Fruit fly (Drosophila melanogaster): ENCODE data around the gene Gr63a.

DNA sequence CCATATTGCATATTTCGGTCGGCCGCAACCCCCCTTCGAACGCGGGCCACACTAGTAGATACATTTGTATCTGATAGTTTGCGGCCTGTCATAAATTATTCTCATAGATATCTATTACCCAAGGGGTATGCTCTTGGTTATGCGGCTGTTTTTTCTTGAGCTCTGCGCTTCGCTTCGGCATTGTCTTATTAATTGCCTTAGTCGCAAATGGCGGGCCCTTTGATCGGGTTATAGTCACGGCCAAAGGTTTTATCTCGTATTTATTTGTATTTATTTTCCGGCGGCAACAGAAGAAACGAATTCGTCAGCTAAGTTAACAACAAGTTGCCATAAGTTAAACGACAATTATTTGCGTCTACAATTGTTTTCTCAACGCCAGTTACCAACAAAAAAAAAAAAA lies 40.4 kb downstream of the Gr63a start:
- TF ChIP-seq cic (GFP tag; optimal IDR thresholded peaks at IDR 0.05): no peak
- TF ChIP-seq CG14711 (tag; optimal IDR thresholded peaks at IDR 0.05): no peak
- no peak for TF ChIP-seq CG1620 (GFP tag; optimal IDR thresholded peaks at IDR 0.05)
- peak; percentile 61 for TF ChIP-seq kay (GFP tag; ENCODE audit: borderline replicate concordance)
- TF ChIP-seq toe (GFP tag; optimal IDR thresholded peaks at IDR 0.05): no peak
- TF ChIP-seq Crg-1 (GFP tag; optimal IDR thresholded peaks at IDR 0.05): no peak
- no peak for TF ChIP-seq CG5204 (GFP tag; optimal IDR thresholded peaks at IDR 0.05)
- TF ChIP-seq CG12768 (GFP tag; optimal IDR thresholded peaks at IDR 0.05): no peak
- TF ChIP-seq CG7045 (GFP tag; optimal IDR thresholded peaks at IDR 0.05): no peak
- no peak for TF ChIP-seq Hr96 (GFP tag; optimal IDR thresholded peaks at IDR 0.05)

Measured in whole organism, adult.